Fruit fly (Drosophila melanogaster) whole organism: ENCODE results near the gene simj.

Experiments
- CG8478 ChIP-seq: fragments of >200 bp; optimal IDR thresholded peaks from 2 replicates; lab custom pipeline; 2018; ENCODE audit warnings: inconsistent platforms
- psq ChIP-seq: fragments of >200 bp; optimal IDR thresholded peaks from 2 replicates; lab custom pipeline; 2017

- TF ChIP-seq psq (no peak), CG8478 (lab: Kevin White, UChicago) (no peak)
These were observed 14.1 kb downstream of the simj start for dm6 chr3L:10678545-10679067.
